Fruit fly (Drosophila melanogaster) whole organism, embryonic: ENCODE measurements around the gene prd.

Source experiments
- Adf1 ChIP-seq: fragments of 200-800 bp; sonication (Bioruptor generic); IDR thresholded peaks from 2 replicates; pipeline ENCODE4 v1.3.6; 2022; ENCODE audit warnings: missing biosample characterization, missing genetic modification characterization
- Awh ChIP-seq: fragments of 200-800 bp; sonication (Bioruptor generic); IDR thresholded peaks from 2 replicates; pipeline ENCODE4, ENCODE4 v1.3.6; 2022; ENCODE audit warnings: missing biosample characterization, missing genetic modification characterization
- B-H2 ChIP-seq: fragments of 200-800 bp; sonication (Bioruptor generic); optimal IDR thresholded peaks from 2 replicates; lab custom pipeline; 2018; ENCODE audit warnings: missing biosample characterization, mild to moderate bottlenecking, missing genetic modification characterization
- Blimp-1 ChIP-seq: fragments of 200-800 bp; sonication (Bioruptor generic); optimal IDR thresholded peaks from 3 replicates; lab custom pipeline; 2018; ENCODE audit warnings: missing biosample characterization, missing genetic modification characterization, mild to moderate bottlenecking, moderate library complexity, missing genetic modification reagents
- CG10543 ChIP-seq: fragments of 200-800 bp; sonication (Bioruptor generic); optimal IDR thresholded peaks from 3 replicates; lab custom pipeline; 2017; ENCODE audit warnings: missing biosample characterization, mild to moderate bottlenecking, missing genetic modification characterization, moderate library complexity
- CG10565 ChIP-seq: fragments of 200-800 bp; sonication (Bioruptor generic); optimal IDR thresholded peaks from 3 replicates; lab custom pipeline; 2016; ENCODE audit warnings: missing biosample characterization, mild to moderate bottlenecking, missing genetic modification characterization
- CG12155 ChIP-seq: fragments of 200-800 bp; sonication (Bioruptor generic); optimal IDR thresholded peaks from 3 replicates; lab custom pipeline; 2016; ENCODE audit warnings: missing biosample characterization, missing genetic modification characterization
- CG12744 ChIP-seq: fragments of 200-800 bp; sonication (Bioruptor generic); optimal IDR thresholded peaks from 2 replicates; lab custom pipeline; 2016; ENCODE audit warnings: missing biosample characterization, missing genetic modification characterization
- CG12942 ChIP-seq: fragments of 200-800 bp; sonication (Bioruptor generic); optimal IDR thresholded peaks from 3 replicates; lab custom pipeline; 2016; ENCODE audit warnings: missing biosample characterization, missing genetic modification characterization
- CG13296 ChIP-seq: fragments of 200-800 bp; sonication (Bioruptor generic); optimal IDR thresholded peaks from 3 replicates; lab custom pipeline; 2018; ENCODE audit warnings: missing biosample characterization, mild to moderate bottlenecking, missing genetic modification characterization
- CG15011 ChIP-seq: fragments of 200-800 bp; sonication (Bioruptor generic); optimal IDR thresholded peaks from 3 replicates; lab custom pipeline; 2018; ENCODE audit warnings: missing biosample characterization, mild to moderate bottlenecking, missing genetic modification characterization
- CG17385 ChIP-seq: fragments of 200-800 bp; sonication (Bioruptor generic); optimal IDR thresholded peaks from 3 replicates; lab custom pipeline; 2018; ENCODE audit warnings: missing biosample characterization, mild to moderate bottlenecking, missing genetic modification characterization
- CG18599 ChIP-seq: fragments of 200-800 bp; sonication (Bioruptor generic); optimal IDR thresholded peaks from 3 replicates; lab custom pipeline; 2017; ENCODE audit warnings: missing biosample characterization, missing genetic modification characterization, mild to moderate bottlenecking, moderate library complexity, missing genetic modification reagents
- CG2129 ChIP-seq: fragments of 200-800 bp; sonication (Bioruptor generic); IDR thresholded peaks from 2 replicates; pipeline ENCODE4 v1.3.6; 2022; ENCODE audit warnings: missing biosample characterization, missing genetic modification characterization; ENCODE audit not compliant: partially characterized antibody
- CG2202 ChIP-seq: fragments of 200-800 bp; sonication (Bioruptor generic); optimal IDR thresholded peaks from 2 replicates; lab custom pipeline; 2018; ENCODE audit warnings: missing biosample characterization, mild to moderate bottlenecking, missing genetic modification characterization
- CG3847 ChIP-seq: fragments of 200-800 bp; sonication (Bioruptor generic); IDR thresholded peaks from 2 replicates; pipeline ENCODE4 v1.3.6; 2022; ENCODE audit warnings: missing biosample characterization, missing genetic modification characterization
- CG4282 ChIP-seq: fragments of 200-800 bp; sonication (Bioruptor generic); optimal IDR thresholded peaks from 2 replicates; lab custom pipeline; 2016; ENCODE audit warnings: missing biosample characterization, missing genetic modification characterization
- CG5245 ChIP-seq: fragments of 200-800 bp; sonication (Bioruptor generic); optimal IDR thresholded peaks from 3 replicates; lab custom pipeline; 2016; ENCODE audit warnings: missing biosample characterization, missing genetic modification characterization
- CG6272 ChIP-seq: fragments of 200-800 bp; sonication (Bioruptor generic); IDR thresholded peaks from 2 replicates; pipeline ENCODE4 v1.3.6; 2022; ENCODE audit warnings: missing biosample characterization, missing genetic modification characterization
- CG6791 ChIP-seq: fragments of 200-800 bp; sonication (Bioruptor generic); IDR thresholded peaks from 3 replicates; pipeline ENCODE4 v1.3.6; 2022; ENCODE audit warnings: missing biosample characterization, missing genetic modification characterization; ENCODE audit not compliant: partially characterized antibody
- CG7745 ChIP-seq: fragments of 200-800 bp; sonication (Bioruptor generic); optimal IDR thresholded peaks from 2 replicates; lab custom pipeline; 2018; ENCODE audit warnings: missing biosample characterization, mild to moderate bottlenecking, missing genetic modification characterization, moderate library complexity
- Deaf1 ChIP-seq: fragments of 200-800 bp; optimal IDR thresholded peaks from 3 replicates; lab custom pipeline; 2019; ENCODE audit warnings: missing biosample characterization, mild to moderate bottlenecking, missing genetic modification characterization, moderate library complexity
- H2.0 ChIP-seq: fragments of 200-800 bp; sonication (Bioruptor generic); IDR thresholded peaks from 2 replicates; pipeline ENCODE4 v1.3.6; 2022; ENCODE audit warnings: missing biosample characterization, missing genetic modification characterization
- HHEX ChIP-seq: fragments of 200-800 bp; sonication (Bioruptor generic); optimal IDR thresholded peaks from 3 replicates; lab custom pipeline; 2017; ENCODE audit warnings: missing biosample characterization, mild to moderate bottlenecking, missing genetic modification characterization, missing genetic modification reagents
- Hr78 ChIP-seq, 2 experiments: fragments of 200-800 bp in 1 of 2; fragments of >200 bp in 1 of 2; sonication (Bioruptor generic) in 1 of 2; optimal IDR thresholded peaks; 2 replicates each; lab custom pipeline; 2017 to 2019; ENCODE audit warnings: missing biosample characterization in 2 of 2, missing genetic modification characterization in 2 of 2, mild to moderate bottlenecking in 1 of 2, moderate library complexity in 1 of 2
- Hsf ChIP-seq: fragments of 200-800 bp; sonication (Bioruptor generic); optimal IDR thresholded peaks from 3 replicates; lab custom pipeline; 2016; ENCODE audit warnings: missing biosample characterization, missing genetic modification characterization
- Mrtf ChIP-seq: fragments of 200-800 bp; sonication (Bioruptor generic); IDR thresholded peaks from 3 replicates; pipeline ENCODE4 v1.3.6; 2022; ENCODE audit warnings: missing biosample characterization, missing genetic modification characterization
- Opbp ChIP-seq: fragments of 200-800 bp; sonication (Bioruptor generic); IDR thresholded peaks from 3 replicates; pipeline ENCODE4 v1.3.6; 2022; ENCODE audit warnings: missing biosample characterization, missing genetic modification characterization; ENCODE audit not compliant: partially characterized antibody
- PHDP ChIP-seq: fragments of 200-800 bp; sonication (Bioruptor generic); optimal IDR thresholded peaks from 3 replicates; lab custom pipeline; 2018; ENCODE audit warnings: missing biosample characterization, mild to moderate bottlenecking, missing genetic modification characterization, moderate library complexity
- Rx ChIP-seq: fragments of 200-800 bp; sonication (Bioruptor generic); IDR thresholded peaks from 2 replicates; pipeline ENCODE4 v1.3.6; 2022; ENCODE audit warnings: missing biosample characterization, missing genetic modification characterization
- Sin3A ChIP-seq: fragments of >200 bp; optimal IDR thresholded peaks from 2 replicates; lab custom pipeline; 2018
- ac ChIP-seq: fragments of 200-800 bp; sonication (Bioruptor generic); optimal IDR thresholded peaks from 3 replicates; lab custom pipeline; 2017; ENCODE audit warnings: missing biosample characterization, mild to moderate bottlenecking, missing genetic modification characterization
- btn ChIP-seq: fragments of 200-800 bp; sonication (Bioruptor generic); optimal IDR thresholded peaks from 2 replicates; lab custom pipeline; 2016; ENCODE audit warnings: missing biosample characterization, missing genetic modification characterization
- ci ChIP-seq: fragments of 200-800 bp; sonication (Bioruptor generic); IDR thresholded peaks from 3 replicates; pipeline ENCODE4 v1.3.6; 2022; ENCODE audit warnings: missing biosample characterization, missing genetic modification characterization
- crp ChIP-seq, 2 experiments: fragments of 200-800 bp; sonication (Bioruptor generic); optimal IDR thresholded peaks; 2 replicates in 1 of 2; 3 replicates in 1 of 2; lab custom pipeline; 2017; ENCODE audit warnings: missing biosample characterization in 2 of 2, missing genetic modification characterization in 2 of 2, mild to moderate bottlenecking in 1 of 2, moderate library complexity in 1 of 2
- en ChIP-seq: fragments of 200-800 bp; sonication (Bioruptor generic); optimal IDR thresholded peaks from 2 replicates; lab custom pipeline; 2016; ENCODE audit warnings: missing biosample characterization, missing genetic modification characterization
- exex ChIP-seq: fragments of 200-800 bp; sonication (Bioruptor generic); optimal IDR thresholded peaks from 4 replicates; lab custom pipeline; 2018; ENCODE audit warnings: missing biosample characterization, mild to moderate bottlenecking, missing genetic modification characterization, moderate library complexity
- nau ChIP-seq: fragments of 200-800 bp; sonication (Bioruptor generic); optimal IDR thresholded peaks from 3 replicates; lab custom pipeline; 2017; ENCODE audit warnings: missing biosample characterization, mild to moderate bottlenecking, missing genetic modification characterization, missing genetic modification reagents
- ranshi ChIP-seq: fragments of 200-800 bp; sonication (Bioruptor generic); IDR thresholded peaks from 2 replicates; pipeline ENCODE4 v1.3.6; 2022; ENCODE audit warnings: missing biosample characterization, missing genetic modification characterization
- run ChIP-seq: fragments of 200-800 bp; sonication (Bioruptor generic); optimal IDR thresholded peaks from 3 replicates; lab custom pipeline; 2018; ENCODE audit warnings: missing biosample characterization, mild to moderate bottlenecking, missing genetic modification characterization
- sens-2 ChIP-seq: fragments of 200-800 bp; sonication (Bioruptor generic); IDR thresholded peaks from 2 replicates; pipeline ENCODE4 v1.3.6; 2022; ENCODE audit warnings: missing biosample characterization, missing genetic modification characterization
- tna ChIP-seq: fragments of 200-800 bp; sonication (Bioruptor generic); IDR thresholded peaks from 2 replicates; pipeline ENCODE4 v1.3.6; 2022; ENCODE audit warnings: missing biosample characterization, missing genetic modification characterization; ENCODE audit not compliant: partially characterized antibody
- tup ChIP-seq: fragments of 200-800 bp; sonication (Bioruptor generic); optimal IDR thresholded peaks from 2 replicates; lab custom pipeline; 2016; ENCODE audit warnings: missing biosample characterization, mild to moderate bottlenecking, missing genetic modification characterization, moderate library complexity
- tx ChIP-seq: fragments of 200-800 bp; sonication (Bioruptor generic); optimal IDR thresholded peaks from 2 replicates; lab custom pipeline; 2016; ENCODE audit warnings: missing biosample characterization, missing genetic modification characterization
- vvl ChIP-seq: fragments of 200-800 bp; sonication (Bioruptor generic); IDR thresholded peaks from 2 replicates; pipeline ENCODE4 v1.3.6; 2022; ENCODE audit warnings: missing biosample characterization, missing genetic modification characterization
- zen ChIP-seq: fragments of 200-800 bp; sonication (Bioruptor generic); optimal IDR thresholded peaks from 3 replicates; lab custom pipeline; 2018; ENCODE audit warnings: missing biosample characterization, mild to moderate bottlenecking, missing genetic modification characterization, moderate library complexity

Gene prd

DNA sequence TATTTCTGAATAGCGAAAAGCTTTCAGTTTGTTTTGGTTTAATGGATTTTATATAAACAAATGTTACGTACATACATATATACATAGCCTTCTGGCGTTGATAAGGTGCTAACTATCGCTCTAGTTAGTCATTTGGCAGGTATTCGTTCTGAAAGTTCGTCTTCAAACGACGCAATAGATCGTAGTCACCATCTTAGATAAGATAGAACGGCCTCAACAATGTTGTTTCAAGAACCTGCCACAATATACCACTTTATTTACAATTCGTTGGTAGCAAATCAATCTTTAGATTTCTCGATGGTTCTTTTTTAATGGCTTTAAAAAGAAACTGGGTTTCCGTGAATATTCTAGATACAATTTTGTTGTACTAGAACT is 38.8 kb downstream of the prd start (continued):
- TF ChIP-seq ci (GFP tag; lab: Robert Waterston, UW): no peak

- TF ChIP-seq PHDP (tag; lab: Kevin White, UChicago) (peak; percentile 93), Rx (GFP tag; lab: Robert Waterston, UW) (no peak), Deaf1 (tag; lab: Kevin White, UChicago) (peak; percentile 63), Hr78 (GFP tag; optimal IDR thresholded peaks at IDR 0.05; lab: Kevin White, UChicago) (peak in 1 of 2 experiments; percentile 33), CG17385 (GFP tag; lab: Kevin White, UChicago) (peak; percentile 77), exex (tag; lab: Kevin White, UChicago) (peak; percentile 67), CG12942 (peak; percentile 33), crp (GFP tag; optimal IDR thresholded peaks at IDR 0.05; lab: Kevin White, UChicago) (no peak), CG12155 (peak; percentile 60), CG12744 (peak; percentile 43), CG5245 (GFP tag; lab: Kevin White, UChicago) (peak; percentile 57), zen (tag; lab: Kevin White, UChicago) (peak; percentile 27), CG7745 (tag; lab: Kevin White, UChicago) (no peak), HHEX (GFP tag; lab: Kevin White, UChicago) (peak; percentile 81), ac (GFP tag; lab: Kevin White, UChicago) (peak; percentile 28), Blimp-1 (GFP tag; lab: Kevin White, UChicago) (peak; percentile 57), CG3847 (GFP tag; lab: Robert Waterston, UW) (peak; percentile 85), run (tag; lab: Kevin White, UChicago) (peak; percentile 72), tup (peak; percentile 52), en (GFP tag; lab: Kevin White, UChicago) (no peak), Adf1 (GFP tag; lab: Robert Waterston, UW) (peak; percentile 62), vvl (GFP tag; lab: Robert Waterston, UW) (peak; percentile 93), tna (peak; percentile 54; the same call in 1 of the 2 replicates), Mrtf (GFP tag; lab: Robert Waterston, UW) (peak; percentile 79), sens-2 (GFP tag; lab: Robert Waterston, UW) (peak; percentile 53), CG10565 (GFP tag; lab: Kevin White, UChicago) (no peak), B-H2 (GFP tag; lab: Kevin White, UChicago) (peak; percentile 91), CG6272 (GFP tag; lab: Robert Waterston, UW) (no peak; the same call in 1 of the 2 replicates), Awh (GFP tag; lab: Robert Waterston, UW) (peak; percentile 79), CG10543 (GFP tag; lab: Kevin White, UChicago) (peak; percentile 93), nau (GFP tag; lab: Kevin White, UChicago) (peak; percentile 64), CG2202 (tag; lab: Kevin White, UChicago) (no peak), H2.0 (peak; percentile 73), Sin3A (lab: Kevin White, UChicago) (no peak), tx (GFP tag; lab: Kevin White, UChicago) (no peak), Hsf (GFP tag; lab: Kevin White, UChicago) (peak; percentile 73), Opbp (GFP tag; lab: Robert Waterston, UW) (0 out of 3 replicates have a peak, but pooled peaks have one; percentile 51), ranshi (GFP tag; lab: Robert Waterston, UW) (peak; percentile 88), CG6791 (GFP tag; lab: Robert Waterston, UW) (no peak), CG15011 (GFP tag; lab: Kevin White, UChicago) (peak; percentile 65), CG13296 (GFP tag; lab: Kevin White, UChicago) (peak; percentile 93), CG2129 (GFP tag; lab: Robert Waterston, UW) (no peak), btn (GFP tag; lab: Kevin White, UChicago) (no peak), CG18599 (GFP tag; lab: Kevin White, UChicago) (peak; percentile 92), CG4282 (GFP tag; lab: Kevin White, UChicago) (peak; percentile 16)
These were observed 39.4 kb downstream of the prd start, which contains the start of gene CG6770 for dm6 chr2L:12045941-12046855. Gene CG6770 (minus strand): TSS chr2L:12046118.
